Worm (Caenorhabditis elegans): ENCODE data around the gene swsn-7.
A peak's percentile ranks its signal among the peaks of the same experiment; 100 is the strongest.

swsn-7 gene

ce11 chrII:8059532-8059931 lies 32.0 kb upstream of the swsn-7 start:
- TF ChIP-seq sem-2 (GFP tag; optimal IDR thresholded peaks at IDR 0.05) (no peak), lin-32 (GFP tag; optimal IDR thresholded peaks at IDR 0.05) (no peak), nhr-28 (tag; optimal IDR thresholded peaks at IDR 0.05) (no peak), nhr-2 (tag; optimal IDR thresholded peaks at IDR 0.05) (no peak), ztf-11 (tag; optimal IDR thresholded peaks at IDR 0.05) (no peak), ceh-39 (tag; optimal IDR thresholded peaks at IDR 0.05) (no peak), tbx-8 (GFP tag; optimal IDR thresholded peaks at IDR 0.05) (no peak), nhr-76 (tag; optimal IDR thresholded peaks at IDR 0.05) (no peak), ham-2 (GFP tag; optimal IDR thresholded peaks at IDR 0.05) (no peak)

- TF ChIP-seq snpc-4 (tag; optimal IDR thresholded peaks at IDR 0.05) (no peak), blmp-1 (tag; optimal IDR thresholded peaks at IDR 0.05) (no peak), nhr-28 (tag; optimal IDR thresholded peaks at IDR 0.05) (no peak), lin-32 (GFP tag; optimal IDR thresholded peaks at IDR 0.05) (no peak), hlh-1 (tag; optimal IDR thresholded peaks at IDR 0.05) (no peak), nhr-237 (tag; optimal IDR thresholded peaks at IDR 0.05) (no peak), zip-8 (tag; optimal IDR thresholded peaks at IDR 0.05) (no peak), mab-5 (tag; optimal IDR thresholded peaks at IDR 0.05) (no peak), ztf-11 (tag; optimal IDR thresholded peaks at IDR 0.05) (no peak), ceh-83 (GFP tag; optimal IDR thresholded peaks at IDR 0.05) (no peak), drap-1 (GFP tag; optimal IDR thresholded peaks at IDR 0.05) (no peak), nhr-12 (tag; optimal IDR thresholded peaks at IDR 0.05) (no peak), ceh-43 (GFP tag; optimal IDR thresholded peaks at IDR 0.05) (no peak), tbx-8 (GFP tag; optimal IDR thresholded peaks at IDR 0.05) (no peak), mep-1 (tag; optimal IDR thresholded peaks at IDR 0.05) (no peak)
Observed at ce11 chrII:8058769-8059168, 31.2 kb upstream of the swsn-7 start, which contains the start of gene T05H10.8. TSS of gene T05H10.8 (plus strand) at chrII:8059069.

DNA sequence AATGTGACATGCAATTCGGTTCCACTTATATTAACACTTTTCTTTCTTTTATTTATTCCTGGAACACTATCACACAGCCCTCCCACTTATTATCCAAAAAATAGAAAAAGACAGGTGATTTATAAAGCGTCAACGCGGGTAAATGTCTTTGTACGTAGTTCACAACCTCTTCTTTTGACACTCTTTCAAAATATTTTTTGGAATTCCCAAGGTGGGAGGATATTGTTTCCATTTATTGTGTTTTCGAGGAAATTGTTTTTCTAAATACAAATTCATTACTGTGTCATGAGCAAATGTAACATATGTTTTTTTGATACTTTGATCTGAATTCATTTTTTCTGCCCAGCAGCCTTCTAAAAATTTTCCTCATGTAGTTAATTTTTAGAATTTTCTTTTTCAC lies 30.3 kb upstream of the swsn-7 start:
- no peak for TF ChIP-seq unc-39 (tag; optimal IDR thresholded peaks at IDR 0.05)
- no peak for TF ChIP-seq cnd-1 (tag; optimal IDR thresholded peaks at IDR 0.05)
- no peak for TF ChIP-seq lin-13 (tag; optimal IDR thresholded peaks at IDR 0.05)
- no peak for TF ChIP-seq elt-1 (tag; optimal IDR thresholded peaks at IDR 0.05; ENCODE audit: borderline replicate concordance, insufficient read depth)
- no peak for TF ChIP-seq sem-2 (GFP tag; optimal IDR thresholded peaks at IDR 0.05)
- no peak for TF ChIP-seq lsy-2 (tag; optimal IDR thresholded peaks at IDR 0.05)
- no peak for TF ChIP-seq nhr-12 (tag; optimal IDR thresholded peaks at IDR 0.05)
- no peak for TF ChIP-seq drap-1 (GFP tag; optimal IDR thresholded peaks at IDR 0.05)
- no peak for TF ChIP-seq zip-8 (tag; optimal IDR thresholded peaks at IDR 0.05)
- no peak for TF ChIP-seq blmp-1 (tag; optimal IDR thresholded peaks at IDR 0.05)
- TF ChIP-seq flh-1 (GFP tag; optimal IDR thresholded peaks at IDR 0.05) = no peak
- no peak for TF ChIP-seq ces-1 (GFP tag; optimal IDR thresholded peaks at IDR 0.05)

ce11 chrII:8052850-8053249 lies 25.3 kb upstream of the swsn-7 start, which contains the start of gene T05H10.4:
TSS of gene T05H10.4 (plus strand) at chrII:8053150.
- TF ChIP-seq ceh-39 (tag; optimal IDR thresholded peaks at IDR 0.05) (no peak), drap-1 (GFP tag; optimal IDR thresholded peaks at IDR 0.05) (no peak), snpc-4 (tag; optimal IDR thresholded peaks at IDR 0.05) (no peak), M03D4.4 (tag; optimal IDR thresholded peaks at IDR 0.05) (no peak), lsy-2 (tag; optimal IDR thresholded peaks at IDR 0.05) (no peak), unc-120 (tag; optimal IDR thresholded peaks at IDR 0.05; ENCODE audit: poor library complexity, severe bottlenecking) (no peak), bed-3 (GFP tag; optimal IDR thresholded peaks at IDR 0.05) (no peak), hlh-1 (tag; optimal IDR thresholded peaks at IDR 0.05) (no peak), sem-2 (GFP tag; optimal IDR thresholded peaks at IDR 0.05) (no peak), pha-4 (tag; optimal IDR thresholded peaks at IDR 0.05) (no peak), unc-62 (GFP tag; optimal IDR thresholded peaks at IDR 0.05) (no peak), nhr-76 (tag; optimal IDR thresholded peaks at IDR 0.05) (no peak), nhr-2 (tag; optimal IDR thresholded peaks at IDR 0.05) (no peak), zip-8 (tag; optimal IDR thresholded peaks at IDR 0.05) (no peak), ceh-83 (GFP tag; optimal IDR thresholded peaks at IDR 0.05) (no peak), tbx-8 (GFP tag; optimal IDR thresholded peaks at IDR 0.05) (no peak), flh-1 (GFP tag; optimal IDR thresholded peaks at IDR 0.05) (no peak), mab-5 (tag; optimal IDR thresholded peaks at IDR 0.05) (no peak)

DNA sequence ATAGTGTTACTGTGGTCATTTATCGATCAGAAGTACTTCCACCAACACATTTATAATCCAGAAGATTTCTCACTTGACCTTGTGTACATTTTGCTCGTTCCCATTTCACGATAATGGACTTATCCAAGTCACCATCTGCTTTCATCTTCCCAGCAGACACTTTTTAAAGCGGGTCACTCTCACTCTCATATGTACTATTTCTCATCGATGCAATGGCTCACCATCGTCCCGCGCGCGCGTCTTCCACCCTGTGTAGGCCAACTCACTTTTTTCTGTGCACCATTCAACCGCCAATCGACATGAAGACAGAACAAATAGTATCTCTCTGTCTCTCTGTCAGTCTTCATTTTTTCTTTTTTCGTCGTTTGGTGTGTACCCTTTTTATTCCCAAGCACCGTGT lies 24.6 kb upstream of the swsn-7 start:
- TF ChIP-seq cnd-1 (tag; optimal IDR thresholded peaks at IDR 0.05) = peak; percentile 51
- no peak for TF ChIP-seq sptf-1 (tag; optimal IDR thresholded peaks at IDR 0.05)
- TF ChIP-seq ces-1 (GFP tag; optimal IDR thresholded peaks at IDR 0.05) = peak; percentile 33
- TF ChIP-seq nhr-237 (tag; optimal IDR thresholded peaks at IDR 0.05) = no peak
- TF ChIP-seq mab-5 (tag; optimal IDR thresholded peaks at IDR 0.05) = no peak
- TF ChIP-seq mep-1 (tag; optimal IDR thresholded peaks at IDR 0.05) = no peak
- TF ChIP-seq ceh-39 (tag; optimal IDR thresholded peaks at IDR 0.05) = no peak
- no peak for TF ChIP-seq drap-1 (GFP tag; optimal IDR thresholded peaks at IDR 0.05)
- no peak for TF ChIP-seq nhr-12 (tag; optimal IDR thresholded peaks at IDR 0.05)
- no peak for TF ChIP-seq zip-8 (tag; optimal IDR thresholded peaks at IDR 0.05)
- TF ChIP-seq ceh-43 (GFP tag; optimal IDR thresholded peaks at IDR 0.05) = no peak
- TF ChIP-seq nhr-2 (tag; optimal IDR thresholded peaks at IDR 0.05) = no peak

Measured in whole organism, mixed stage, embryonic.